Worm (Caenorhabditis elegans): ENCODE results near the gene eak-4.

DNA sequence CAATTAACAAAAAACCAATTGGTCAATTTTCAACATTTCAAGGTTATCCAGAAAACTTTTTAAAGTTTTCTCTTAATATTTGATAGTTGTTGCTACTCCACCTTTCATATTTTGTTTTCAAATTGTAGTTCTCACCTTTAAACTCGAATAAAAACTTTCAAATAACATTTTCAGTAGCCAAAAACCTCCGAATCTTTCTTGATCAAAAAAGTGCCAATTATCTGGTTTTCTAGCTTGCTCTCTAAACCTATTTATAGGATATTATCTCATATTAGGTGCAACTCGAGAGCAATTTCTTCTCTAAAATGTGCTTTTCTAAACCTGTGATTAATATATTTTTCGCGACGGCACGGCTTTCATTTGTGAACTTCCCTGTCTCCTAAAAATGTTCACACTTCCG, 38.1 kb downstream of the eak-4 start, which contains the start of gene sru-26:
- TF ChIP-seq Y53G8AR.9 (GFP tag; conservative IDR thresholded peaks at IDR 0.05) (no peak), F57C9.4 (tag; optimal IDR thresholded peaks at IDR 0.05) (no peak), him-1 (tag; optimal IDR thresholded peaks at IDR 0.05) (no peak), rcor-1 (GFP tag; IDR thresholded peaks at IDR 0.05) (no peak), Y53F4B.3 (GFP tag; IDR thresholded peaks at IDR 0.05) (no peak), lin-35 (GFP tag; optimal IDR thresholded peaks at IDR 0.05) (no peak)

Data from whole organism, young adult.